Worm (Caenorhabditis elegans) whole organism, L4 larva: ENCODE measurements around the gene dgk-4.

Source experiments
- F37D6.2 ChIP-seq: sonication (generic microtip); optimal IDR thresholded peaks from 2 replicates; lab custom pipeline; 2016; ENCODE audit warnings: mild to moderate bottlenecking, missing genetic modification characterization, missing compliant biosample characterization
- R02D3.7 ChIP-seq: fragments of 150-350 bp; sonication (generic microtip); optimal IDR thresholded peaks from 3 replicates; lab custom pipeline; 2014; ENCODE audit warnings: missing biosample characterization, missing genetic modification characterization
- T20F7.1 ChIP-seq: fragments of 200-800 bp; sonication (Bioruptor generic); optimal IDR thresholded peaks from 2 replicates; lab custom pipeline; 2018; ENCODE audit warnings: mild to moderate bottlenecking, missing genetic modification characterization, missing compliant biosample characterization
- T26A8.4 ChIP-seq: fragments of 200-800 bp; sonication (Bioruptor generic); IDR thresholded peaks from 2 replicates; pipeline ENCODE4 v1.3.6; 2022; ENCODE audit warnings: missing genetic modification characterization, missing compliant biosample characterization
- Y48G9A.11 ChIP-seq: fragments of 200-800 bp; sonication (Bioruptor generic); IDR thresholded peaks from 2 replicates; pipeline ENCODE4 v1.3.6; 2022; ENCODE audit warnings: missing genetic modification reagents, missing genetic modification characterization, missing compliant biosample characterization
- Y5F2A.4 ChIP-seq: fragments of 200-800 bp; sonication (Bioruptor generic); optimal IDR thresholded peaks from 2 replicates; lab custom pipeline; 2018; ENCODE audit warnings: mild to moderate bottlenecking, missing genetic modification characterization, missing compliant biosample characterization
- ZK546.5 ChIP-seq, 2 experiments: sonication (generic microtip); optimal IDR thresholded peaks; 2 replicates each; lab custom pipeline; 2017; ENCODE audit warnings: missing biosample characterization in 2 of 2, missing genetic modification characterization in 2 of 2
- aha-1 ChIP-seq: fragments of 150-350 bp; peaks from one replicate; lab custom pipeline; 2014; ENCODE audit warnings: missing biosample characterization, missing genetic modification characterization
- aly-2 ChIP-seq: sonication (generic microtip); optimal IDR thresholded peaks from 2 replicates; lab custom pipeline; 2018; ENCODE audit warnings: missing biosample characterization, missing genetic modification characterization
- arid-1 ChIP-seq: fragments of 200-800 bp; sonication (Bioruptor generic); conservative IDR thresholded peaks from 2 replicates; pipeline ENCODE4 v1.3.6; 2022; ENCODE audit warnings: missing genetic modification reagents, missing genetic modification characterization, missing compliant biosample characterization
- ceh-20 ChIP-seq: fragments of 200-800 bp; sonication (Bioruptor generic); IDR thresholded peaks from 2 replicates; pipeline ENCODE4 v1.3.6; 2022; ENCODE audit warnings: missing genetic modification reagents, missing genetic modification characterization, missing compliant biosample characterization
- ces-1 ChIP-seq: fragments of 150-350 bp; sonication (generic microtip); optimal IDR thresholded peaks from 4 replicates; lab custom pipeline; 2014; ENCODE audit warnings: missing biosample characterization, missing genetic modification reagents, missing genetic modification characterization
- ctbp-1 ChIP-seq: fragments of 200-800 bp; sonication (Bioruptor generic); IDR thresholded peaks from 2 replicates; pipeline ENCODE4 v1.3.6; 2022; ENCODE audit warnings: missing genetic modification reagents, missing genetic modification characterization, missing compliant biosample characterization
- daf-16 ChIP-seq, 3 experiments: sonication (generic microtip); optimal IDR thresholded peaks; 2 replicates each; lab custom pipeline; 2016 to 2017; ENCODE audit warnings: missing genetic modification characterization in 3 of 3, missing genetic modification reagents in 3 of 3, mild to moderate bottlenecking in 2 of 3, missing compliant biosample characterization in 2 of 3, missing biosample characterization in 1 of 3, moderate library complexity in 1 of 3
- daf-8 ChIP-seq: fragments of 200-800 bp; sonication (Bioruptor generic); IDR thresholded peaks from 2 replicates; pipeline ENCODE4 v1.3.6; 2022; ENCODE audit warnings: missing genetic modification characterization, missing compliant biosample characterization
- dmd-6 ChIP-seq: fragments of 200-800 bp; sonication (Bioruptor generic); IDR thresholded peaks from 2 replicates; pipeline ENCODE4 v1.3.6; 2022; ENCODE audit warnings: missing genetic modification reagents, missing genetic modification characterization, missing compliant biosample characterization
- dmd-8 ChIP-seq: fragments of 200-800 bp; sonication (Bioruptor generic); IDR thresholded peaks from 2 replicates; pipeline ENCODE4 v1.3.6; 2022; ENCODE audit warnings: missing genetic modification characterization, missing compliant biosample characterization
- dpl-1 ChIP-seq: fragments of 150-350 bp; optimal IDR thresholded peaks from 2 replicates; lab custom pipeline; 2014; ENCODE audit warnings: missing biosample characterization, missing genetic modification reagents, missing genetic modification characterization
- duxl-1 ChIP-seq: sonication (generic microtip); optimal IDR thresholded peaks from 2 replicates; lab custom pipeline; 2016; ENCODE audit warnings: mild to moderate bottlenecking, missing genetic modification characterization, moderate library complexity, missing compliant biosample characterization; ENCODE audit not compliant: poor library complexity
- dve-1 ChIP-seq: sonication (generic microtip); optimal IDR thresholded peaks from 2 replicates; lab custom pipeline; 2017; ENCODE audit warnings: antibody characterized with exemption, mild to moderate bottlenecking, missing genetic modification characterization, missing compliant biosample characterization; ENCODE audit not compliant: insufficient read depth
- fkh-10 ChIP-seq: fragments of 150-350 bp; optimal IDR thresholded peaks from 2 replicates; lab custom pipeline; 2014; ENCODE audit warnings: missing biosample characterization, missing genetic modification reagents, missing genetic modification characterization
- fos-1 ChIP-seq: fragments of 150-350 bp; optimal IDR thresholded peaks from 2 replicates; lab custom pipeline; 2014; ENCODE audit warnings: missing biosample characterization, missing genetic modification characterization
- hlh-30 ChIP-seq: sonication (generic microtip); optimal IDR thresholded peaks from 2 replicates; lab custom pipeline; 2017; ENCODE audit warnings: antibody characterized with exemption, mild to moderate bottlenecking, missing genetic modification characterization, missing compliant biosample characterization; ENCODE audit not compliant: insufficient read depth
- hmg-1.1 ChIP-seq: fragments of 200-800 bp; sonication (Bioruptor generic); IDR thresholded peaks from 2 replicates; pipeline ENCODE4 v1.3.6; 2022; ENCODE audit warnings: missing genetic modification reagents, missing genetic modification characterization, missing compliant biosample characterization
- lin-1 ChIP-seq: fragments of 200-800 bp; sonication (Bioruptor generic); IDR thresholded peaks from 2 replicates; pipeline ENCODE4 v1.3.6; 2022; ENCODE audit warnings: missing genetic modification reagents, missing genetic modification characterization, missing compliant biosample characterization
- lin-15B ChIP-seq: fragments of 150-350 bp; sonication (generic microtip); optimal IDR thresholded peaks from 3 replicates; lab custom pipeline; 2014; ENCODE audit warnings: missing biosample characterization, missing genetic modification characterization
- lin-29 ChIP-seq: fragments of 200-800 bp; sonication (Bioruptor generic); IDR thresholded peaks from 2 replicates; pipeline ENCODE4 v1.3.6; 2022; ENCODE audit warnings: missing genetic modification reagents, missing genetic modification characterization, missing compliant biosample characterization
- lin-38 ChIP-seq: fragments of 200-800 bp; sonication (Bioruptor generic); IDR thresholded peaks from 2 replicates; pipeline ENCODE4 v1.3.6; 2022; ENCODE audit warnings: missing genetic modification reagents, missing genetic modification characterization, missing compliant biosample characterization
- lsy-2 ChIP-seq, 2 experiments: fragments of 150-350 bp in 1 of 2; sonication (generic microtip) in 1 of 2; optimal IDR thresholded peaks; 2 replicates each; lab custom pipeline; 2014 to 2017; ENCODE audit warnings: missing biosample characterization in 2 of 2, missing genetic modification characterization in 2 of 2
- mdl-1 ChIP-seq, 2 experiments: fragments of 150-350 bp in 1 of 2; sonication (generic microtip) in 1 of 2; optimal IDR thresholded peaks; 2 replicates each; lab custom pipeline; 2014 to 2017; ENCODE audit warnings: missing biosample characterization in 2 of 2, missing genetic modification characterization in 2 of 2
- mdt-29 ChIP-seq: fragments of 200-800 bp; sonication (Bioruptor generic); IDR thresholded peaks from 2 replicates; pipeline ENCODE4 v1.3.6; 2022; ENCODE audit warnings: missing genetic modification reagents, missing genetic modification characterization, missing compliant biosample characterization
- nhr-28 ChIP-seq: fragments of 150-350 bp; optimal IDR thresholded peaks from 2 replicates; lab custom pipeline; 2014; ENCODE audit warnings: missing biosample characterization, missing genetic modification characterization
- nhr-48 ChIP-seq: sonication (generic microtip); optimal IDR thresholded peaks from 2 replicates; lab custom pipeline; 2016; ENCODE audit warnings: mild to moderate bottlenecking, missing genetic modification characterization, missing compliant biosample characterization
- nhr-6 ChIP-seq: fragments of 150-350 bp; optimal IDR thresholded peaks from 2 replicates; lab custom pipeline; 2014; ENCODE audit warnings: missing biosample characterization, missing genetic modification characterization
- nhr-77 ChIP-seq: fragments of 150-350 bp; optimal IDR thresholded peaks from 2 replicates; lab custom pipeline; 2014; ENCODE audit warnings: missing biosample characterization, missing genetic modification characterization
- pqm-1 ChIP-seq: sonication (generic microtip); optimal IDR thresholded peaks from 2 replicates; lab custom pipeline; 2017; ENCODE audit warnings: missing biosample characterization, missing genetic modification characterization
- rbr-2 ChIP-seq: sonication (generic microtip); optimal IDR thresholded peaks from 2 replicates; lab custom pipeline; 2016; ENCODE audit warnings: missing genotype, missing genetic modification characterization, missing compliant biosample characterization
- sdz-12 ChIP-seq: fragments of 200-800 bp; sonication (Bioruptor generic); optimal IDR thresholded peaks from 2 replicates; lab custom pipeline; 2018; ENCODE audit warnings: mild to moderate bottlenecking, missing genetic modification characterization, missing compliant biosample characterization
- skn-1 ChIP-seq: fragments of 150-350 bp; optimal IDR thresholded peaks from 2 replicates; lab custom pipeline; 2014; ENCODE audit warnings: missing biosample characterization, missing genetic modification characterization
- snpc-1.2 ChIP-seq: fragments of 200-800 bp; sonication (Bioruptor generic); IDR thresholded peaks from 2 replicates; pipeline ENCODE4 v1.3.6; 2022; ENCODE audit warnings: missing genetic modification reagents, missing genetic modification characterization, missing compliant biosample characterization
- spr-3 ChIP-seq: fragments of 200-800 bp; sonication (Bioruptor generic); optimal IDR thresholded peaks from 2 replicates; lab custom pipeline; 2018; ENCODE audit warnings: mild to moderate bottlenecking, missing genetic modification characterization, missing compliant biosample characterization
- unc-62 ChIP-seq, 3 experiments: fragments of 150-350 bp in 1 of 3; sonication (generic microtip); optimal IDR thresholded peaks in 2 of 3; peaks in 1 of 3; 1 replicate in 1 of 3; 2 replicates in 2 of 3; lab custom pipeline; 2014 to 2017; ENCODE audit warnings: missing biosample characterization in 3 of 3, missing genetic modification characterization in 3 of 3, missing genetic modification reagents in 3 of 3, missing genotype in 1 of 3
- zfp-2 ChIP-seq: sonication (generic microtip); optimal IDR thresholded peaks from 2 replicates; lab custom pipeline; 2016; ENCODE audit warnings: mild to moderate bottlenecking, missing genetic modification characterization, missing compliant biosample characterization
- zip-2 ChIP-seq: fragments of 150-350 bp; optimal IDR thresholded peaks from 2 replicates; lab custom pipeline; 2014; ENCODE audit warnings: missing biosample characterization, missing genetic modification characterization

The dgk-4 gene

ce11 chrIV:8614680-8615079 is 16.5 kb upstream of the dgk-4 start, which contains the start of gene cyp-33E3:
Gene cyp-33E3 (plus strand): TSS chrIV:8614995.
- TF ChIP-seq nhr-28 (peak; percentile 90), ces-1 (no peak), lin-38 (GFP tag; lab: Robert Waterston, UW) (no peak), ceh-20 (no peak), nhr-48 (tag; lab: Kevin White, UChicago) (no peak), zip-2 (no peak), ctbp-1 (GFP tag; lab: Robert Waterston, UW) (no peak), mdt-29 (GFP tag; lab: Robert Waterston, UW) (no peak), dmd-6 (GFP tag; lab: Robert Waterston, UW) (peak; percentile 45; the same call in 1 of the 2 replicates), fos-1 (tag; lab: Kevin White, UChicago) (no peak), dmd-8 (GFP tag; lab: Robert Waterston, UW) (no peak), lin-29 (GFP tag; lab: Robert Waterston, UW) (no peak), F37D6.2 (tag; lab: Kevin White, UChicago) (no peak), hlh-30 (tag; lab: Kevin White, UChicago) (peak; percentile 18), fkh-10 (GFP tag; lab: Kevin White, UChicago) (no peak), Y5F2A.4 (GFP tag; lab: Kevin White, UChicago) (no peak), unc-62 (GFP tag; optimal IDR thresholded peaks at IDR 0.05 in 1 of 2; lab: Kevin White, UChicago) (no peak), unc-62 (tag; optimal IDR thresholded peaks at IDR 0.05; lab: Kevin White, UChicago) (no peak), daf-16 (GFP tag; optimal IDR thresholded peaks at IDR 0.05; lab: Kevin White, UChicago) (no peak), daf-16 (tag; optimal IDR thresholded peaks at IDR 0.05; lab: Kevin White, UChicago) (peak; percentile 41), T20F7.1 (GFP tag; lab: Kevin White, UChicago) (peak; percentile 34), duxl-1 (tag; lab: Kevin White, UChicago) (no peak), pqm-1 (peak; percentile 14), dve-1 (tag; lab: Kevin White, UChicago) (peak; percentile 38), Y48G9A.11 (GFP tag; lab: Robert Waterston, UW) (no peak), mdl-1 (tag; optimal IDR thresholded peaks at IDR 0.05; lab: Kevin White, UChicago) (no peak), rbr-2 (no peak), arid-1 (GFP tag; lab: Robert Waterston, UW) (no peak), nhr-6 (tag; lab: Kevin White, UChicago) (no peak), sdz-12 (GFP tag; lab: Kevin White, UChicago) (no peak)

ce11 chrIV:8615314-8615713 is 15.8 kb upstream of the dgk-4 start:
- no peak for TF ChIP-seq snpc-1.2
- TF ChIP-seq aha-1 = peak; percentile 13
- no peak for TF ChIP-seq lsy-2 (tag; optimal IDR thresholded peaks at IDR 0.05; lab: Kevin White, UChicago)
- TF ChIP-seq unc-62 (GFP tag; optimal IDR thresholded peaks at IDR 0.05 in 1 of 2; lab: Kevin White, UChicago) = peak in 1 of 2 experiments; percentile 91
- no peak for TF ChIP-seq unc-62 (tag; optimal IDR thresholded peaks at IDR 0.05; lab: Kevin White, UChicago)
- TF ChIP-seq nhr-77 = no peak

DNA sequence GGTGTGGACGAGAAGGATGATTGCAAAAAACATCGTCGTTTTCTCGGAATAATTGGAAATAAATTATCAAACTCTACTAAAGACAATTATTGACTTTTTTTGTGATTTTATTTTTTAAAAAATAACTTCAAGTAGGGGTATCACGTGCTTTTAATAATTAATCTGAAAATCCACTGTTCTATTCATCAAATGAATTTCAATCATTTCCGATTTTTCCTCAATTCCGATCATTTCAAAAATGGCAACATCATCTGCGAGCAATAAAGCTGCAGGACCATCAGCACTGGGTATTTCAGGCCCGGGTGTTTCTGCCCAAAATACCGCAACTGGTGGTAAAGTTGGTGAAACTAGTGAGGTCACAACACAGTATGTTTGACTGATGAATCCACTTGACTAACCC is 14.1 kb upstream of the dgk-4 start, which contains the start of the genes F42A9.7 and F42A9.3:
F42A9.7 (minus strand) TSS at position 101 of the 400 bp plus-strand sequence.
F42A9.3 (plus strand) TSS at position 214 of the 400 bp plus-strand sequence.
- TF ChIP-seq hlh-30 (tag; lab: Kevin White, UChicago) (no peak), aly-2 (tag; lab: Kevin White, UChicago) (no peak), T26A8.4 (GFP tag; lab: Robert Waterston, UW) (no peak), spr-3 (GFP tag; lab: Kevin White, UChicago) (no peak), unc-62 (GFP tag; optimal IDR thresholded peaks at IDR 0.05 in 1 of 2; lab: Kevin White, UChicago) (no peak), unc-62 (tag; optimal IDR thresholded peaks at IDR 0.05; lab: Kevin White, UChicago) (no peak), R02D3.7 (tag; lab: Kevin White, UChicago) (no peak), fos-1 (tag; lab: Kevin White, UChicago) (no peak), nhr-28 (no peak), lin-1 (GFP tag; lab: Robert Waterston, UW) (no peak), ZK546.5 (tag; optimal IDR thresholded peaks at IDR 0.05; lab: Kevin White, UChicago) (no peak), lin-15B (tag; lab: Kevin White, UChicago) (no peak), daf-8 (GFP tag; lab: Robert Waterston, UW) (no peak), duxl-1 (tag; lab: Kevin White, UChicago) (no peak), hmg-1.1 (GFP tag; lab: Robert Waterston, UW) (no peak), zfp-2 (tag; lab: Kevin White, UChicago) (no peak), skn-1 (no peak), dpl-1 (no peak)
